Worm (Caenorhabditis elegans): Measurements from ENCODE around the gene irld-55.

- TF ChIP-seq zag-1 (tag; optimal IDR thresholded peaks at IDR 0.05) (no peak), nhr-237 (tag; optimal IDR thresholded peaks at IDR 0.05) (no peak), nhr-77 (tag; optimal IDR thresholded peaks at IDR 0.05) (no peak), nhr-11 (tag; optimal IDR thresholded peaks at IDR 0.05) (no peak), egl-27 (tag; optimal IDR thresholded peaks at IDR 0.05) (no peak), mml-1 (tag; optimal IDR thresholded peaks at IDR 0.05) (no peak), ztf-4 (tag; optimal IDR thresholded peaks at IDR 0.05) (no peak), nfya-1 (tag; optimal IDR thresholded peaks at IDR 0.05; ENCODE audit: insufficient read depth) (no peak), nhr-25 (tag; optimal IDR thresholded peaks at IDR 0.05) (no peak), ceh-28 (tag; optimal IDR thresholded peaks at IDR 0.05) (no peak), ceh-82 (tag; optimal IDR thresholded peaks at IDR 0.05) (no peak)
Measured at ce11 chrIV:14060612-14061011, 40.6 kb downstream of the irld-55 start, which contains the start of gene Y37A1B.4.
